Worm (Caenorhabditis elegans) whole organism, late embryonic: ENCODE measurements around the gene T04C12.7.

Experiments
- F13H6.1 ChIP-seq: sonication (generic microtip); optimal IDR thresholded peaks from 2 replicates; lab custom pipeline; 2016; ENCODE audit warnings: missing genetic modification characterization, missing compliant biosample characterization
- K02D7.2 ChIP-seq: sonication (generic microtip); optimal IDR thresholded peaks from 2 replicates; lab custom pipeline; 2017; ENCODE audit warnings: mild to moderate bottlenecking, missing genetic modification characterization, missing compliant biosample characterization
- ama-1 ChIP-seq: fragments of 150-350 bp; optimal IDR thresholded peaks from 2 replicates; lab custom pipeline; 2014
- ceh-14 ChIP-seq: sonication (generic microtip); optimal IDR thresholded peaks from 2 replicates; lab custom pipeline; 2016; ENCODE audit warnings: missing genotype, missing genetic modification characterization, missing compliant biosample characterization
- ceh-18 ChIP-seq: sonication (generic microtip); optimal IDR thresholded peaks from 2 replicates; lab custom pipeline; 2016; ENCODE audit warnings: missing genetic modification characterization, missing compliant biosample characterization
- ceh-19 ChIP-seq: fragments of 200-800 bp; sonication (Bioruptor generic); optimal IDR thresholded peaks from 2 replicates; lab custom pipeline; 2018; ENCODE audit warnings: mild to moderate bottlenecking, missing genetic modification characterization, missing compliant biosample characterization
- ceh-2 ChIP-seq: sonication (generic microtip); optimal IDR thresholded peaks from 2 replicates; lab custom pipeline; 2016; ENCODE audit warnings: missing genotype, missing genetic modification characterization, missing compliant biosample characterization
- ceh-24 ChIP-seq: sonication (generic microtip); optimal IDR thresholded peaks from 2 replicates; lab custom pipeline; 2016; ENCODE audit warnings: mild to moderate bottlenecking, missing genetic modification characterization, missing compliant biosample characterization
- ceh-31 ChIP-seq: sonication (generic microtip); optimal IDR thresholded peaks from 2 replicates; lab custom pipeline; 2016; ENCODE audit warnings: missing genetic modification characterization, missing compliant biosample characterization
- ceh-45 ChIP-seq: fragments of 200-800 bp; sonication (Bioruptor generic); IDR thresholded peaks from 2 replicates; pipeline ENCODE4 v1.3.6; 2022; ENCODE audit warnings: missing genetic modification reagents, missing genetic modification characterization, missing compliant biosample characterization
- ceh-48 ChIP-seq: sonication (generic microtip); optimal IDR thresholded peaks from 2 replicates; lab custom pipeline; 2016; ENCODE audit warnings: missing genetic modification characterization, inconsistent platforms, missing compliant biosample characterization
- ceh-6 ChIP-seq: fragments of 200-800 bp; sonication (Bioruptor generic); optimal IDR thresholded peaks from 2 replicates; lab custom pipeline; 2018; ENCODE audit warnings: mild to moderate bottlenecking, missing genetic modification characterization, missing compliant biosample characterization
- ceh-9 ChIP-seq: sonication (generic microtip); optimal IDR thresholded peaks from 2 replicates; lab custom pipeline; 2016; ENCODE audit warnings: mild to moderate bottlenecking, missing genetic modification characterization, inconsistent platforms, missing compliant biosample characterization
- elt-2 ChIP-seq: sonication (generic microtip); optimal IDR thresholded peaks from 2 replicates; lab custom pipeline; 2016; ENCODE audit warnings: missing genetic modification reagents, missing genetic modification characterization, missing compliant biosample characterization
- ets-4 ChIP-seq: sonication (generic microtip); optimal IDR thresholded peaks from 2 replicates; lab custom pipeline; 2016; ENCODE audit warnings: missing genetic modification characterization, missing compliant biosample characterization
- eyg-1 ChIP-seq: sonication (generic microtip); optimal IDR thresholded peaks from 2 replicates; lab custom pipeline; 2016; ENCODE audit warnings: missing genotype, missing genetic modification characterization, missing compliant biosample characterization
- fkh-6 ChIP-seq: sonication (generic microtip); optimal IDR thresholded peaks from 2 replicates; lab custom pipeline; 2016; ENCODE audit warnings: missing genetic modification characterization, missing compliant biosample characterization
- gmeb-2 ChIP-seq: sonication (generic microtip); optimal IDR thresholded peaks from 2 replicates; lab custom pipeline; 2016; ENCODE audit warnings: missing genetic modification characterization, inconsistent platforms, missing compliant biosample characterization
- hlh-13 ChIP-seq: fragments of 200-800 bp; sonication (Bioruptor generic); optimal IDR thresholded peaks from 2 replicates; lab custom pipeline; 2018; ENCODE audit warnings: mild to moderate bottlenecking, missing genetic modification characterization, missing compliant biosample characterization
- hlh-30 ChIP-seq: sonication (generic microtip); optimal IDR thresholded peaks from 2 replicates; lab custom pipeline; 2017; ENCODE audit warnings: antibody characterized with exemption, missing genetic modification characterization, missing compliant biosample characterization; ENCODE audit not compliant: insufficient read depth
- hlh-8 ChIP-seq: sonication (generic microtip); optimal IDR thresholded peaks from 2 replicates; lab custom pipeline; 2016; ENCODE audit warnings: missing genotype, missing genetic modification characterization, missing compliant biosample characterization
- lim-6 ChIP-seq: sonication (generic microtip); optimal IDR thresholded peaks from 2 replicates; lab custom pipeline; 2016; ENCODE audit warnings: missing genetic modification characterization, missing compliant biosample characterization
- lin-11 ChIP-seq: fragments of 200-800 bp; sonication (Bioruptor generic); optimal IDR thresholded peaks from 2 replicates; lab custom pipeline; 2018; ENCODE audit warnings: mild to moderate bottlenecking, missing genetic modification characterization, missing compliant biosample characterization
- madf-2 ChIP-seq: sonication (generic microtip); optimal IDR thresholded peaks from 2 replicates; lab custom pipeline; 2017; ENCODE audit warnings: missing genetic modification characterization, missing compliant biosample characterization
- mec-3 ChIP-seq: sonication (generic microtip); optimal IDR thresholded peaks from 2 replicates; lab custom pipeline; 2016; ENCODE audit warnings: borderline replicate concordance, missing genetic modification characterization, missing compliant biosample characterization
- nfya-1 ChIP-seq: sonication (generic microtip); optimal IDR thresholded peaks from 2 replicates; lab custom pipeline; 2017; ENCODE audit warnings: missing genetic modification characterization, mild to moderate bottlenecking, missing compliant biosample characterization, antibody characterized with exemption, moderate library complexity
- nhr-11 ChIP-seq: fragments of 150-350 bp; optimal IDR thresholded peaks from 2 replicates; lab custom pipeline; 2014; ENCODE audit warnings: missing biosample characterization, missing genetic modification characterization
- npax-4 ChIP-seq: sonication (generic microtip); optimal IDR thresholded peaks from 2 replicates; lab custom pipeline; 2016; ENCODE audit warnings: missing genetic modification characterization, missing compliant biosample characterization
- pat-9 ChIP-seq: fragments of 200-800 bp; sonication (Bioruptor generic); optimal IDR thresholded peaks from 2 replicates; lab custom pipeline; 2018; ENCODE audit warnings: mild to moderate bottlenecking, missing genetic modification characterization, moderate library complexity, missing compliant biosample characterization
- pha-2 ChIP-seq: sonication (generic microtip); optimal IDR thresholded peaks from 2 replicates; lab custom pipeline; 2017; ENCODE audit warnings: mild to moderate bottlenecking, missing genetic modification characterization, missing compliant biosample characterization
- pha-4 ChIP-seq: fragments of 150-350 bp; optimal IDR thresholded peaks from 2 replicates; lab custom pipeline; 2018; ENCODE audit warnings: missing biosample characterization, missing genetic modification reagents, missing genetic modification characterization
- rnt-1 ChIP-seq: sonication (generic microtip); optimal IDR thresholded peaks from 2 replicates; lab custom pipeline; 2016; ENCODE audit warnings: missing genetic modification characterization, missing compliant biosample characterization
- sdc-2 ChIP-seq: sonication (generic microtip); optimal IDR thresholded peaks from 2 replicates; lab custom pipeline; 2016; ENCODE audit warnings: missing genotype, missing genetic modification characterization, missing compliant biosample characterization
- sox-4 ChIP-seq: sonication (generic microtip); optimal IDR thresholded peaks from 2 replicates; lab custom pipeline; 2017; ENCODE audit warnings: mild to moderate bottlenecking, missing genetic modification characterization, inconsistent platforms, missing compliant biosample characterization
- syd-9 ChIP-seq: sonication (generic microtip); optimal IDR thresholded peaks from 2 replicates; lab custom pipeline; 2016; ENCODE audit warnings: mild to moderate bottlenecking, missing genetic modification characterization, moderate library complexity, missing compliant biosample characterization
- unc-3 ChIP-seq, 2 experiments: fragments of 200-800 bp in 1 of 2; sonication (Bioruptor generic) in 1 of 2; sonication (generic microtip) in 1 of 2; conservative IDR thresholded peaks in 1 of 2; optimal IDR thresholded peaks in 1 of 2; 2 replicates each; pipeline versions ENCODE4 v1.3.6 to Lab custom; 2016 to 2022; ENCODE audit warnings: missing compliant biosample characterization in 2 of 2, missing genetic modification characterization in 2 of 2, missing genetic modification reagents in 1 of 2
- zip-5 ChIP-seq: sonication (generic microtip); optimal IDR thresholded peaks from 2 replicates; lab custom pipeline; 2016; ENCODE audit warnings: missing genetic modification characterization, missing compliant biosample characterization

The T04C12.7 gene

DNA sequence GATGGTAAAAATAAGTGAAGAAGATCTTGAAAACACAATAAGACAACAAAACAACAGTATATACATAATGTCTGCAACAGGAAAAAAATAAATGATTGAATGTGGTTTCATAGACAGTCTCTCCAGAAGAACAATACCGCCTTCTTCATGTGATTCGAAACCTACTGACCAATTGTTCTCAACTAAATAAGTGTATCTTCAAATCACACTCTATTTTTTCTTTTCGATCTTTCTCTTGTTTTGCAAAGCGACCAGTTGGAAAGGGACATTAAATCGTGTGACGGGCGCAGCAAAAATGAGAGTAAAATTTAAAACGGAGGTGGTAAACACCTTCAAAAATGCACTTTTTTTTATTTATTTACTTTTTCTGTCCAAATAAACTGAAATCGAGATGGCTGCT, 8.0 kb downstream of the T04C12.7 start:
- TF ChIP-seq nfya-1, result no peak
- TF ChIP-seq ets-4 (tag; lab: Kevin White, UChicago), result no peak
- no peak for TF ChIP-seq ceh-45 (GFP tag; lab: Robert Waterston, UW)
- TF ChIP-seq hlh-30 (tag; lab: Kevin White, UChicago), result no peak
- no peak for TF ChIP-seq ceh-2 (tag; lab: Kevin White, UChicago)
- TF ChIP-seq sdc-2, result no peak
- TF ChIP-seq F13H6.1 (tag; lab: Kevin White, UChicago), result no peak
- no peak for TF ChIP-seq ceh-48 (tag; lab: Kevin White, UChicago)
- TF ChIP-seq mec-3 (tag; lab: Kevin White, UChicago), result no peak
- no peak for TF ChIP-seq zip-5 (tag; lab: Kevin White, UChicago)

DNA sequence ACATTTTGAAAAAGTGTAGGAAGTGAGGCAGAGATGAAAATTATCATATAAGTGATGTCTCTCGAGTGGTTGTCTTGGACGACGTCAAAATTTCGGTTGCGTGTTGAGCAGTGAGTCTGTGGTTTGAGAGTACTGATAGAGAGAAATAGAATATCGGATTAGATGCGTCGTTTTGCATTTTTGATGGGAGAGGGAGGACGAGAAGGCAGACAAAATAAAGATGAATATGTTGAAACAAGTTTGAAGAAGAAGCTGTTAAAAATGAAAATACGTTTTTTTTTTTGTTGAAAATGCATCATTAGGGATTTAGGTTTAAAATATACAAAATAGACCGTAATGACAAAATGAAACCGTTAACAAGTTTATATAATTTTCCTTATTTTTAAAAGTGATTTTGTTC, 9.2 kb downstream of the T04C12.7 start, which contains the start of gene T04C12.9:
Gene T04C12.9, minus strand, starts transcription at position 101 of the 400 bp plus-strand sequence.
- no peak for TF ChIP-seq eyg-1 (tag; lab: Kevin White, UChicago)
- no peak for TF ChIP-seq hlh-13 (GFP tag; lab: Kevin White, UChicago)
- TF ChIP-seq ceh-24, result no peak
- no peak for TF ChIP-seq ceh-9 (tag; lab: Kevin White, UChicago)

DNA sequence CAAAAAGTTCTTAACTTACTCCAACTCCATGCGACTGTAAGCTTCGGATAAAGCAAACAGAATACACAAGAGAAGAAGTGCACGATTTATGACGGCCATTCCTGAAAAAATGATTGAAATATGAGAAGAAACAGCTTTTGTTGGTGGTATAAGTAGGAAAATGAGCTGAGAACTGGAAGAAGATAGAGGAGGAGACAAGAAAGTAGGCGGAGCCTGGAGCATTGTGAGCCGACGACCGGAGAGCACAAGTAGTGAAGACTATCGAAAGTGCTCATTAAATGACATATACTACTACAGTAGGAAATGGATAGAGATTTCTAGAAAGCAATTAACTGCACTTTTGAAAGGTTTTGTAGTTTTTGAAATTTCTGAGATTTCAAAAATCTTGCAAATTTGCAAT, 11.6 kb downstream of the T04C12.7 start, which contains the start of gene nlp-80:
Gene nlp-80, minus strand, starts transcription at position 101 of the 400 bp plus-strand sequence.
- TF ChIP-seq rnt-1 (tag; lab: Kevin White, UChicago) (no peak), pha-4 (tag; lab: Kevin White, UChicago) (no peak), zip-5 (tag; lab: Kevin White, UChicago) (no peak), syd-9 (no peak), madf-2 (tag; lab: Kevin White, UChicago) (no peak), unc-3 (GFP tag; conservative IDR thresholded peaks at IDR 0.05; lab: Robert Waterston, UW) (no peak), unc-3 (tag; optimal IDR thresholded peaks at IDR 0.05; lab: Kevin White, UChicago) (no peak), hlh-13 (GFP tag; lab: Kevin White, UChicago) (no peak), lim-6 (tag; lab: Kevin White, UChicago) (no peak), sox-4 (no peak), pat-9 (tag; lab: Kevin White, UChicago) (no peak), gmeb-2 (tag; lab: Kevin White, UChicago) (no peak), ceh-19 (GFP tag; lab: Kevin White, UChicago) (no peak), elt-2 (tag; lab: Kevin White, UChicago) (no peak), F13H6.1 (tag; lab: Kevin White, UChicago) (no peak), ama-1 (no peak), ets-4 (tag; lab: Kevin White, UChicago) (no peak), ceh-48 (tag; lab: Kevin White, UChicago) (no peak), lin-11 (tag; lab: Kevin White, UChicago) (no peak), ceh-2 (tag; lab: Kevin White, UChicago) (no peak), hlh-8 (no peak)

DNA sequence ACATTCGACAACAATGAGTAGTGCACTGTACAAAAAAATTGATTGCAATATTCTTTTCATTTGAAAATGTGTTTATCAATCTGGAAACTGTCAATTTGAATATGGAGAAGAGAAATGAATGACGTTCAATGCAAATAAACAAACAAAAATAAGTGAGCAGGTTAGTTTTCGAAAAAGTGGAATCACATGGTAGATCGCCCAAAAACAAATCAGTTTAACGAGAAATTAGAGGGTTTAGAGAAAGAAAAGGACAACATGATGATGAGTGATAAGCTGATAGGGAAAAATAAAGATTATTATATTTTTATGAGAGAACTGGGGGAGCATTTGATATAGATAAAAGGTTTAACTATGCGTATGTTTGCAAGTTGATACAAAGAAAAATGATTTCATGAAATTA, 15.3 kb downstream of the T04C12.7 start, which contains the start of gene T04C12.8:
Gene T04C12.8, minus strand, starts transcription at position 82 of the 400 bp plus-strand sequence.
- TF ChIP-seq ceh-14 (tag; lab: Kevin White, UChicago), result no peak
- TF ChIP-seq ceh-6 (GFP tag; lab: Kevin White, UChicago), result no peak
- no peak for TF ChIP-seq pat-9 (tag; lab: Kevin White, UChicago)
- TF ChIP-seq elt-2 (tag; lab: Kevin White, UChicago), result peak; percentile 83

DNA sequence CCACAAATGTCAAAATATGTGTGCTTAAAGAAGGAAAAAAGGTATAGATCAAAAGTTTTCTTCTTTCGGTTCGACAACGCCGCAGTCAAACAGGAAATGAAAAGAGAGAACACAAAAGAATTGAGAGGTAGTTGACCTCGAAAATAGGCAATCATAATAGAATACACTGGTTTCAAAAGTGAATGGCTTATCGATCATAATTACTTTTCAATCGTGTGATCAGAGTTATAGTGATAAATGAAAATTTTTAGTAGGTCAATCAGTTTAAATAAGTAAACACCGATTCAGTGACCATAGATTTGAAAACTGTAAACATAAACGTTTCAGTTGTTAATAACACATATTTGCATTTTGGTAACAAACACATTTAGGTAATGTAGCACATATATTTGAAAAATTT, 16.5 kb downstream of the T04C12.7 start:
- TF ChIP-seq ceh-48 (tag; lab: Kevin White, UChicago) (no peak), nhr-11 (tag; lab: Kevin White, UChicago) (no peak), ceh-14 (tag; lab: Kevin White, UChicago) (no peak), fkh-6 (no peak), ceh-31 (tag; lab: Kevin White, UChicago) (no peak), ceh-18 (tag; lab: Kevin White, UChicago) (no peak), pha-4 (tag; lab: Kevin White, UChicago) (no peak), ama-1 (no peak), mec-3 (tag; lab: Kevin White, UChicago) (no peak), K02D7.2 (tag; lab: Kevin White, UChicago) (no peak), pha-2 (tag; lab: Kevin White, UChicago) (no peak), lim-6 (tag; lab: Kevin White, UChicago) (no peak), npax-4 (tag; lab: Kevin White, UChicago) (no peak), nfya-1 (no peak)
